Worm (Caenorhabditis elegans) whole organism, L4 larva: Measurements from ENCODE around the gene T05D4.5.
A peak's percentile ranks its signal among the peaks of the same experiment; 100 is the strongest.

Experiments used
- F26F4.8 ChIP-seq: fragments of 200-800 bp; sonication (Bioruptor generic); conservative IDR thresholded peaks from 2 replicates; pipeline ENCODE4 v1.3.6; 2022; ENCODE audit warnings: missing genetic modification characterization, missing compliant biosample characterization
- F44E2.7 ChIP-seq: fragments of 200-800 bp; sonication (Bioruptor generic); IDR thresholded peaks from 2 replicates; pipeline ENCODE4 v2.1.2; 2022; ENCODE audit warnings: missing genetic modification characterization, missing compliant biosample characterization
- T20F7.1 ChIP-seq: fragments of 200-800 bp; sonication (Bioruptor generic); optimal IDR thresholded peaks from 2 replicates; lab custom pipeline; 2018; ENCODE audit warnings: mild to moderate bottlenecking, missing genetic modification characterization, missing compliant biosample characterization
- Y75B8A.6 ChIP-seq: fragments of 200-800 bp; sonication (Bioruptor generic); IDR thresholded peaks from 2 replicates; pipeline ENCODE4 v1.3.6; 2022; ENCODE audit warnings: missing genetic modification reagents, missing genetic modification characterization, missing compliant biosample characterization
- ZK546.5 ChIP-seq, 2 experiments: sonication (generic microtip); optimal IDR thresholded peaks; 2 replicates each; lab custom pipeline; 2017; ENCODE audit warnings: missing biosample characterization in 2 of 2, missing genetic modification characterization in 2 of 2
- aha-1 ChIP-seq: fragments of 150-350 bp; peaks from one replicate; lab custom pipeline; 2014; ENCODE audit warnings: missing biosample characterization, missing genetic modification characterization
- ama-1 ChIP-seq: fragments of 150-350 bp; optimal IDR thresholded peaks from 2 replicates; lab custom pipeline; 2014; ENCODE audit warnings: inconsistent platforms, mixed read lengths
- arid-1 ChIP-seq: fragments of 200-800 bp; sonication (Bioruptor generic); conservative IDR thresholded peaks from 2 replicates; pipeline ENCODE4 v1.3.6; 2022; ENCODE audit warnings: missing genetic modification reagents, missing genetic modification characterization, missing compliant biosample characterization
- attf-4 ChIP-seq: sonication (generic microtip); optimal IDR thresholded peaks from 3 replicates; lab custom pipeline; 2017; ENCODE audit warnings: missing biosample characterization, missing genetic modification characterization
- ceh-20 ChIP-seq: fragments of 200-800 bp; sonication (Bioruptor generic); IDR thresholded peaks from 2 replicates; pipeline ENCODE4 v1.3.6; 2022; ENCODE audit warnings: missing genetic modification reagents, missing genetic modification characterization, missing compliant biosample characterization
- ces-1 ChIP-seq: fragments of 150-350 bp; sonication (generic microtip); optimal IDR thresholded peaks from 4 replicates; lab custom pipeline; 2014; ENCODE audit warnings: missing biosample characterization, missing genetic modification reagents, missing genetic modification characterization
- daf-16 ChIP-seq, 3 experiments: sonication (generic microtip); optimal IDR thresholded peaks; 2 replicates each; lab custom pipeline; 2016 to 2017; ENCODE audit warnings: missing genetic modification characterization in 3 of 3, missing genetic modification reagents in 3 of 3, mild to moderate bottlenecking in 2 of 3, missing compliant biosample characterization in 2 of 3, missing biosample characterization in 1 of 3, moderate library complexity in 1 of 3
- daf-8 ChIP-seq: fragments of 200-800 bp; sonication (Bioruptor generic); IDR thresholded peaks from 2 replicates; pipeline ENCODE4 v1.3.6; 2022; ENCODE audit warnings: missing genetic modification characterization, missing compliant biosample characterization
- dmd-8 ChIP-seq: fragments of 200-800 bp; sonication (Bioruptor generic); IDR thresholded peaks from 2 replicates; pipeline ENCODE4 v1.3.6; 2022; ENCODE audit warnings: missing genetic modification characterization, missing compliant biosample characterization
- dmd-9 ChIP-seq: fragments of 200-800 bp; sonication (Bioruptor generic); IDR thresholded peaks from 2 replicates; pipeline ENCODE4 v1.3.6; 2022; ENCODE audit warnings: missing genetic modification reagents, missing genetic modification characterization, missing compliant biosample characterization
- dpl-1 ChIP-seq: fragments of 150-350 bp; optimal IDR thresholded peaks from 2 replicates; lab custom pipeline; 2014; ENCODE audit warnings: missing biosample characterization, missing genetic modification reagents, missing genetic modification characterization
- dve-1 ChIP-seq: sonication (generic microtip); optimal IDR thresholded peaks from 2 replicates; lab custom pipeline; 2017; ENCODE audit warnings: antibody characterized with exemption, mild to moderate bottlenecking, missing genetic modification characterization, missing compliant biosample characterization; ENCODE audit not compliant: insufficient read depth
- egl-43 ChIP-seq: fragments of 200-800 bp; sonication (Bioruptor generic); IDR thresholded peaks from 2 replicates; pipeline ENCODE4 v1.3.6; 2022; ENCODE audit warnings: missing genetic modification reagents, missing genetic modification characterization, missing compliant biosample characterization
- hif-1 ChIP-seq, 2 experiments: sonication (generic microtip); optimal IDR thresholded peaks; 2 replicates each; lab custom pipeline; 2016 to 2017; ENCODE audit warnings: missing compliant biosample characterization in 2 of 2, missing genetic modification characterization in 2 of 2, missing genetic modification reagents in 2 of 2, missing genotype in 2 of 2, mild to moderate bottlenecking in 1 of 2
- hlh-11 ChIP-seq: fragments of 200-800 bp; sonication (Bioruptor generic); optimal IDR thresholded peaks from 2 replicates; lab custom pipeline; 2018; ENCODE audit warnings: mild to moderate bottlenecking, missing genetic modification characterization, missing compliant biosample characterization
- hlh-30 ChIP-seq: sonication (generic microtip); optimal IDR thresholded peaks from 2 replicates; lab custom pipeline; 2017; ENCODE audit warnings: antibody characterized with exemption, mild to moderate bottlenecking, missing genetic modification characterization, missing compliant biosample characterization; ENCODE audit not compliant: insufficient read depth
- hmg-1.1 ChIP-seq: fragments of 200-800 bp; sonication (Bioruptor generic); IDR thresholded peaks from 2 replicates; pipeline ENCODE4 v1.3.6; 2022; ENCODE audit warnings: missing genetic modification reagents, missing genetic modification characterization, missing compliant biosample characterization
- lin-38 ChIP-seq: fragments of 200-800 bp; sonication (Bioruptor generic); IDR thresholded peaks from 2 replicates; pipeline ENCODE4 v1.3.6; 2022; ENCODE audit warnings: missing genetic modification reagents, missing genetic modification characterization, missing compliant biosample characterization
- lsy-2 ChIP-seq, 2 experiments: fragments of 150-350 bp in 1 of 2; sonication (generic microtip) in 1 of 2; optimal IDR thresholded peaks; 2 replicates each; lab custom pipeline; 2014 to 2017; ENCODE audit warnings: missing biosample characterization in 2 of 2, missing genetic modification characterization in 2 of 2
- madf-5 ChIP-seq, 2 experiments: fragments of 200-800 bp; sonication (Bioruptor generic); IDR thresholded peaks; 2 replicates each; pipeline ENCODE4 v1.3.6; 2022; ENCODE audit warnings: missing compliant biosample characterization in 2 of 2, missing genetic modification characterization in 2 of 2
- madf-9 ChIP-seq: fragments of 200-800 bp; sonication (Bioruptor generic); conservative IDR thresholded peaks from 2 replicates; pipeline ENCODE4 v1.3.6; 2022; ENCODE audit warnings: missing genetic modification reagents, missing genetic modification characterization, missing compliant biosample characterization
- mdl-1 ChIP-seq, 2 experiments: fragments of 150-350 bp in 1 of 2; sonication (generic microtip) in 1 of 2; optimal IDR thresholded peaks; 2 replicates each; lab custom pipeline; 2014 to 2017; ENCODE audit warnings: missing biosample characterization in 2 of 2, missing genetic modification characterization in 2 of 2
- mep-1 ChIP-seq: fragments of 150-350 bp; sonication (generic microtip); optimal IDR thresholded peaks from 3 replicates; lab custom pipeline; 2014; ENCODE audit warnings: missing biosample characterization, missing genetic modification characterization
- mes-2 ChIP-seq: sonication (generic microtip); optimal IDR thresholded peaks from 2 replicates; lab custom pipeline; 2016; ENCODE audit warnings: missing genotype, mild to moderate bottlenecking, missing genetic modification characterization, missing compliant biosample characterization; ENCODE audit not compliant: poor library complexity, severe bottlenecking
- nhr-25 ChIP-seq: sonication (generic microtip); optimal IDR thresholded peaks from 2 replicates; lab custom pipeline; 2017; ENCODE audit warnings: missing genetic modification characterization, mild to moderate bottlenecking, missing compliant biosample characterization, antibody characterized with exemption, moderate library complexity, borderline replicate concordance; ENCODE audit not compliant: insufficient read depth
- php-3 ChIP-seq: fragments of 200-800 bp; sonication (Bioruptor generic); IDR thresholded peaks from 2 replicates; pipeline ENCODE4 v1.3.6; 2022; ENCODE audit warnings: missing genetic modification reagents, missing genetic modification characterization, missing compliant biosample characterization
- saeg-2 ChIP-seq: fragments of 200-800 bp; sonication (Bioruptor generic); IDR thresholded peaks from 2 replicates; pipeline ENCODE4 v1.3.6; 2022; ENCODE audit warnings: missing genetic modification reagents, missing genetic modification characterization, missing compliant biosample characterization
- set-16 ChIP-seq: fragments of 200-800 bp; sonication (Bioruptor generic); IDR thresholded peaks from 2 replicates; pipeline ENCODE4 v1.3.6; 2022; ENCODE audit warnings: missing genetic modification reagents, missing genetic modification characterization, missing compliant biosample characterization
- snpc-4 ChIP-seq: fragments of 150-350 bp; optimal IDR thresholded peaks from 2 replicates; lab custom pipeline; 2014; ENCODE audit warnings: missing biosample characterization, missing genetic modification characterization
- spr-1 ChIP-seq: sonication (generic microtip); optimal IDR thresholded peaks from 2 replicates; lab custom pipeline; 2016; ENCODE audit warnings: mild to moderate bottlenecking, missing genetic modification characterization, missing compliant biosample characterization
- unc-130 ChIP-seq: sonication (generic microtip); optimal IDR thresholded peaks from 2 replicates; lab custom pipeline; 2016; ENCODE audit warnings: missing genetic modification reagents, missing genetic modification characterization, missing compliant biosample characterization
- unc-62 ChIP-seq, 3 experiments: fragments of 150-350 bp in 1 of 3; sonication (generic microtip); optimal IDR thresholded peaks in 2 of 3; peaks in 1 of 3; 1 replicate in 1 of 3; 2 replicates in 2 of 3; lab custom pipeline; 2014 to 2017; ENCODE audit warnings: missing biosample characterization in 3 of 3, missing genetic modification characterization in 3 of 3, missing genetic modification reagents in 3 of 3, missing genotype in 1 of 3
- zfp-3 ChIP-seq: fragments of 200-800 bp; sonication (Bioruptor generic); conservative IDR thresholded peaks from 2 replicates; pipeline ENCODE4 v1.3.6; 2022; ENCODE audit warnings: missing genetic modification reagents, missing genetic modification characterization, missing compliant biosample characterization
- zip-2 ChIP-seq: fragments of 150-350 bp; optimal IDR thresholded peaks from 2 replicates; lab custom pipeline; 2014; ENCODE audit warnings: missing biosample characterization, missing genetic modification characterization

T05D4.5 gene

ce11 chrIII:13621012-13621411, 40.4 kb downstream of the T05D4.5 start (continued):
- TF ChIP-seq daf-8 (no peak), saeg-2 (GFP tag; lab: Robert Waterston, UW) (no peak), F26F4.8 (GFP tag; lab: Robert Waterston, UW) (no peak), nhr-25 (tag; lab: Kevin White, UChicago) (no peak), Y75B8A.6 (no peak), mdl-1 (tag; optimal IDR thresholded peaks at IDR 0.05; lab: Kevin White, UChicago) (no peak), ces-1 (no peak)

- TF ChIP-seq unc-62 (GFP tag; optimal IDR thresholded peaks at IDR 0.05 in 1 of 2; lab: Kevin White, UChicago), result no peak
- no peak for TF ChIP-seq unc-62 (tag; optimal IDR thresholded peaks at IDR 0.05; lab: Kevin White, UChicago)
- peak; percentile 84 for TF ChIP-seq set-16 (GFP tag; lab: Robert Waterston, UW)
Measured at ce11 chrIII:13621717-13622116, 41.1 kb downstream of the T05D4.5 start.

ce11 chrIII:13622268-13622667, 41.6 kb downstream of the T05D4.5 start, which contains the start of gene hip-1:
Gene hip-1, minus strand, starts transcription at chrIII:13622492.
- TF ChIP-seq daf-8 (no peak), hif-1 (tag; optimal IDR thresholded peaks at IDR 0.05; lab: Kevin White, UChicago) (peak in 1 of 2 experiments; percentile 12), lin-38 (GFP tag; lab: Robert Waterston, UW) (peak; percentile 63), php-3 (GFP tag; lab: Robert Waterston, UW) (no peak), ZK546.5 (tag; optimal IDR thresholded peaks at IDR 0.05; lab: Kevin White, UChicago) (no peak), hlh-30 (tag; lab: Kevin White, UChicago) (peak; percentile 80), zip-2 (tag; lab: Kevin White, UChicago) (no peak), dmd-9 (GFP tag; lab: Robert Waterston, UW) (peak; percentile 53; the same call in 1 of the 2 replicates), mes-2 (tag; lab: Kevin White, UChicago) (peak; percentile 50), daf-16 (GFP tag; optimal IDR thresholded peaks at IDR 0.05; lab: Kevin White, UChicago) (no peak), daf-16 (tag; optimal IDR thresholded peaks at IDR 0.05; lab: Kevin White, UChicago) (peak; percentile 71), F44E2.7 (GFP tag; lab: Robert Waterston, UW) (no peak), dve-1 (tag; lab: Kevin White, UChicago) (peak; percentile 51), mep-1 (tag; lab: Kevin White, UChicago) (peak; percentile 46), ama-1 (lab: Kevin White, UChicago) (peak; percentile 9), hlh-11 (tag; lab: Kevin White, UChicago) (peak; percentile 13), lsy-2 (tag; optimal IDR thresholded peaks at IDR 0.05; lab: Kevin White, UChicago) (peak in 1 of 2 experiments; percentile 61), unc-130 (peak; percentile 7), hmg-1.1 (GFP tag; lab: Robert Waterston, UW) (peak; percentile 28; the same call in 1 of the 2 replicates), dpl-1 (GFP tag; lab: Kevin White, UChicago) (peak; percentile 75)

- TF ChIP-seq zfp-3 (no peak), aha-1 (tag; lab: Kevin White, UChicago) (peak; percentile 41)
Measured at ce11 chrIII:13623014-13623413, 42.4 kb downstream of the T05D4.5 start, which contains the start of gene mlc-5. Gene mlc-5, plus strand, starts transcription at chrIII:13623314.

- TF ChIP-seq egl-43 (GFP tag; lab: Robert Waterston, UW), result 0 out of 2 replicates have a peak, but pooled peaks have one; percentile 53
- no peak for TF ChIP-seq spr-1 (tag; lab: Kevin White, UChicago)
- TF ChIP-seq arid-1 (GFP tag; lab: Robert Waterston, UW), result no peak
- TF ChIP-seq attf-4 (tag; lab: Kevin White, UChicago), result no peak
- TF ChIP-seq lin-38 (GFP tag; lab: Robert Waterston, UW), result peak; percentile 51
- TF ChIP-seq madf-9 (GFP tag; lab: Robert Waterston, UW), result no peak
- no peak for TF ChIP-seq T20F7.1 (GFP tag; lab: Kevin White, UChicago)
- TF ChIP-seq php-3 (GFP tag; lab: Robert Waterston, UW), result 0 out of 2 replicates have a peak, but pooled peaks have one; percentile 9
- TF ChIP-seq unc-130, result no peak
- TF ChIP-seq ceh-20 (GFP tag; lab: Robert Waterston, UW), result 0 out of 2 replicates have a peak, but pooled peaks have one; percentile 22
- TF ChIP-seq dve-1 (tag; lab: Kevin White, UChicago), result peak; percentile 9
- no peak for TF ChIP-seq madf-5 (GFP tag; IDR thresholded peaks at IDR 0.05; lab: Robert Waterston, UW)
- TF ChIP-seq daf-8, result no peak
- peak; percentile 75 for TF ChIP-seq ama-1 (lab: Kevin White, UChicago)
- no peak for TF ChIP-seq snpc-4
- no peak for TF ChIP-seq Y75B8A.6
- TF ChIP-seq mep-1 (tag; lab: Kevin White, UChicago), result no peak
- TF ChIP-seq lsy-2 (tag; optimal IDR thresholded peaks at IDR 0.05; lab: Kevin White, UChicago), result peak in 1 of 2 experiments; percentile 17
- no peak for TF ChIP-seq dmd-8 (GFP tag; lab: Robert Waterston, UW)
Measured at ce11 chrIII:13624226-13624625, 43.6 kb downstream of the T05D4.5 start, which contains the start of gene taf-9. Gene taf-9, plus strand, starts transcription at chrIII:13624276.
